Worm (Caenorhabditis elegans) whole organism, midembryonic: Measurements from ENCODE around the gene glb-19.
"Not testable (repeated sequence)": the region's sequence is repeated elsewhere in the genome, so short reads cannot be mapped to it uniquely, and the experiment has no call there.

Source experiments
- T22C8.4 ChIP-seq: fragments of 200-800 bp; sonication (Bioruptor generic); IDR thresholded peaks from 2 replicates; pipeline ENCODE4 v1.3.6; 2022; ENCODE audit warnings: missing genetic modification characterization, missing compliant biosample characterization
- cog-1 ChIP-seq: sonication (generic microtip); optimal IDR thresholded peaks from 2 replicates; lab custom pipeline; 2016; ENCODE audit warnings: missing genetic modification characterization, missing compliant biosample characterization
- klf-2 ChIP-seq: fragments of 200-800 bp; sonication (Bioruptor generic); conservative IDR thresholded peaks from 2 replicates; pipeline ENCODE4 v1.3.6; 2022; ENCODE audit warnings: missing genetic modification reagents, missing genetic modification characterization, missing compliant biosample characterization
- med-1 ChIP-seq: sonication (generic microtip); optimal IDR thresholded peaks from 2 replicates; lab custom pipeline; 2017; ENCODE audit warnings: missing genetic modification characterization, mild to moderate bottlenecking, missing compliant biosample characterization, antibody characterized with exemption, missing genetic modification reagents; ENCODE audit not compliant: insufficient read depth
- ref-1 ChIP-seq: fragments of 200-800 bp; sonication (Bioruptor generic); conservative IDR thresholded peaks from 2 replicates; pipeline ENCODE4 v1.3.6; 2022; ENCODE audit warnings: missing genetic modification reagents, missing genetic modification characterization, missing compliant biosample characterization
- ztf-23 ChIP-seq: fragments of 200-800 bp; sonication (Bioruptor generic); IDR thresholded peaks from 2 replicates; pipeline ENCODE4 v1.3.6; 2022; ENCODE audit warnings: missing genetic modification reagents, missing genetic modification characterization, missing compliant biosample characterization

ce11 chrIV:10654047-10654446 is at the start of gene glb-19:
- not testable (repeated sequence) for TF ChIP-seq med-1 (GFP tag; lab: Kevin White, UChicago); ztf-23; T22C8.4 (GFP tag; lab: Robert Waterston, UW); ref-1 (GFP tag; lab: Robert Waterston, UW); cog-1 (tag; lab: Kevin White, UChicago); klf-2 (GFP tag; lab: Robert Waterston, UW)
